Comparison of ENCODE assay signal across 2 fruit fly cellular contexts in the genomic region with DNA sequence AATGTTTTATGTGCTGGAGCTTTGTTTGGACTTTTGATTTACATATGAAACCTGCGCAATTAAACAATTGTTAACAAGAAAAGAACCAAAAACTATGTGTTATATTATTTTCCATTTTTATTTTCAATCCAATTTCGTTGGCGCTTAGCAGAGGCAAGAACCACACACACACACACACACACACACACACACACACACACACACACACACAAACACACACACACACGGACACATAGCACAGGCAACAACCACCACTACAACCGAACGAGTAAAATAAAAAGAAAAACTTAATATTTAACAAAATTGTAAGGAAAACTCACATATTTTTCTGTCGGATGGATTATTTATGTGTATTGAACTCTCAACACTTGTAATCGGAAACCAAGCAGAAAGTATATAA.
TF ChIP-seq lines count a peak whose summit lies in the region.

No protein-coding gene starts in this region.

- TF ChIP-seq CTCF in whole organism, embryonic (GFP tag; optimal IDR thresholded peaks at IDR 0.05; lab: Kevin White, UChicago), result no peak

TF ChIP-seq in whole organism, embryonic, 481 proteins besides CTCF, POLR2A, EP300 and RAD21:
- TF ChIP-seq CG4854 (GFP tag; optimal IDR thresholded peaks at IDR 0.05; lab: Kevin White, UChicago) (no peak), CG17359 (tag; optimal IDR thresholded peaks at IDR 0.05; lab: Kevin White, UChicago) (no peak), CG8765 (GFP tag; IDR thresholded peaks at IDR 0.05; lab: Robert Waterston, UW) (no peak), CG11696 (GFP tag; IDR thresholded peaks at IDR 0.05; lab: Robert Waterston, UW) (no peak), CG2199 (GFP tag; IDR thresholded peaks at IDR 0.05; lab: Robert Waterston, UW) (no peak), CG32767 (GFP tag; IDR thresholded peaks at IDR 0.05; lab: Robert Waterston, UW) (0 out of 2 replicates have a peak, but pooled peaks have one; percentile 13), CG15011 (GFP tag; optimal IDR thresholded peaks at IDR 0.05; lab: Kevin White, UChicago) (no peak), croc (GFP tag; conservative IDR thresholded peaks at IDR 0.05; lab: Robert Waterston, UW) (no peak), Xrp1 (GFP tag; IDR thresholded peaks at IDR 0.05; lab: Robert Waterston, UW) (no peak), CG4424 (GFP tag; optimal IDR thresholded peaks at IDR 0.05; lab: Kevin White, UChicago) (no peak), pita (GFP tag; optimal IDR thresholded peaks at IDR 0.05; lab: Kevin White, UChicago) (peak; percentile 9), CG1529 (GFP tag; optimal IDR thresholded peaks at IDR 0.05; lab: Kevin White, UChicago) (no peak), ttk (GFP tag; IDR thresholded peaks at IDR 0.05; lab: Robert Waterston, UW) (no peak), cg (GFP tag; optimal IDR thresholded peaks at IDR 0.05; lab: Kevin White, UChicago) (peak; percentile 69), CG9437 (GFP tag; optimal IDR thresholded peaks at IDR 0.05; lab: Kevin White, UChicago) (no peak), CG8478 (optimal IDR thresholded peaks at IDR 0.05; lab: Kevin White, UChicago) (no peak), CG34224 (GFP tag; IDR thresholded peaks at IDR 0.05; lab: Robert Waterston, UW; ENCODE audit: partially characterized antibody) (no peak), Dfd (GFP tag; optimal IDR thresholded peaks at IDR 0.05; lab: Kevin White, UChicago) (peak in 1 of 2 experiments; percentile 64)

TF ChIP-seq in whole organism, wandering third instar larva, 38 proteins besides CTCF, POLR2A, EP300 and RAD21:
- TF ChIP-seq usp (GFP tag; optimal IDR thresholded peaks at IDR 0.05; lab: Kevin White, UChicago), result no peak
- TF ChIP-seq Dfd (GFP tag; optimal IDR thresholded peaks at IDR 0.05; lab: Kevin White, UChicago), result peak; percentile 84
